Fruit fly (Drosophila melanogaster) whole organism, prepupa: ENCODE data around the gene ball.

Experiments
- Hr39 ChIP-seq: fragments of 200-800 bp; sonication (Bioruptor generic); optimal IDR thresholded peaks from 2 replicates; lab custom pipeline; 2016; ENCODE audit warnings: missing biosample characterization, missing genetic modification characterization
- Smox ChIP-seq: fragments of 200-800 bp; sonication (Bioruptor generic); optimal IDR thresholded peaks from 3 replicates; lab custom pipeline; 2016; ENCODE audit warnings: missing biosample characterization, missing genetic modification characterization
- Sox14 ChIP-seq: fragments of 200-800 bp; sonication (Bioruptor generic); optimal IDR thresholded peaks from 3 replicates; lab custom pipeline; 2016; ENCODE audit warnings: missing biosample characterization, missing genetic modification characterization
- fd59A ChIP-seq: fragments of 200-800 bp; sonication (Bioruptor generic); optimal IDR thresholded peaks from 2 replicates; lab custom pipeline; 2017; ENCODE audit warnings: missing biosample characterization, mild to moderate bottlenecking, missing genetic modification characterization, missing genetic modification reagents

DNA sequence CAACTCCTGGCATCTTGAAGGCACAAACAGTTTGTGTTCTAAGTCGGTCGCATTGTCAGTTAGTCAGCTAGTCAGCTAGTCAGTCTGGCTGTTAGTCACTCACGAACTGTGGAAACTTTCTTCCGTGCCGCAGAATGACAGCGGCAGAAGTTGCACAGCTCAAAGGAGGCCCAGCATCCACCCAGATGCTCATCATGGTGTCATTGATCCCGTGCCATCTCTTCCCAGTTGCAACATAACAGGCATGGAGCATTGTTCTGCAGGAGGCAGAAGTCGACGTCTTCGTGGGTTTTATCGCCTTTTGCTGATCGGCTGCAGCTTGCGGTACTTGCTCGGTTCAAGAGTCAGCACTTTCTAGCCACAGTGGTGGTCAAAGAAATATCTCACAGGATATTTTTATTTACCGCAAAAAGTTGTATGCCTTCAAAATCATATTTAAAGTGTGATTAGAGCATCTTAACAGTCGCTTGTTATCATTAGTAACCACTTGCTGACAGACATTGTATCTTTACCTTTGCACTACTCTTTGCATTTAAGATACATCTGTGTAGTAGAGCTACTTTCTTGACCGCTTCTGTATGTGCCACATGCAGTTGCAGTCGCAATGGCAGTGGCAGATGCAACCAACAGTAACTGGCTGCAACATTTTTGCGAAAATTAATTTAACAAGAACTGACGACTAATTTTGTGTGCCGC, 27.2 kb upstream of the ball start:
- TF ChIP-seq fd59A (GFP tag; lab: Kevin White, UChicago) (no peak), Sox14 (GFP tag; lab: Kevin White, UChicago) (peak; percentile 64), Hr39 (GFP tag; lab: Kevin White, UChicago) (peak; percentile 54), Smox (GFP tag; lab: Kevin White, UChicago) (peak; percentile 55)
